Fruit fly (Drosophila melanogaster) whole organism, adult: ENCODE results near the gene CG10801.

ENCODE experiments used
- CG11617 ChIP-seq: fragments of 200-800 bp; sonication (Bioruptor generic); optimal IDR thresholded peaks from 2 replicates; lab custom pipeline; 2017; ENCODE audit warnings: mild to moderate bottlenecking, missing biosample characterization, missing genetic modification reagents, missing genetic modification characterization
- CG12768 ChIP-seq: fragments of 200-800 bp; sonication (Bioruptor generic); optimal IDR thresholded peaks from 2 replicates; lab custom pipeline; 2017; ENCODE audit warnings: missing biosample characterization, missing genetic modification characterization, mild to moderate bottlenecking, moderate library complexity, missing genetic modification reagents
- CG14711 ChIP-seq: fragments of 200-800 bp; sonication (Bioruptor generic); optimal IDR thresholded peaks from 2 replicates; lab custom pipeline; 2018; ENCODE audit warnings: missing biosample characterization, mild to moderate bottlenecking, missing genetic modification characterization, moderate library complexity
- CG1620 ChIP-seq: fragments of 200-800 bp; sonication (Bioruptor generic); optimal IDR thresholded peaks from 2 replicates; lab custom pipeline; 2016; ENCODE audit warnings: missing biosample characterization, missing genetic modification characterization
- CG33017 ChIP-seq: fragments of 200-800 bp; sonication (Bioruptor generic); optimal IDR thresholded peaks from 2 replicates; lab custom pipeline; 2018; ENCODE audit warnings: missing biosample characterization, mild to moderate bottlenecking, missing genetic modification characterization, moderate library complexity
- CG5204 ChIP-seq: fragments of 200-800 bp; sonication (Bioruptor generic); optimal IDR thresholded peaks from 2 replicates; lab custom pipeline; 2016; ENCODE audit warnings: missing biosample characterization, missing genetic modification characterization
- CG7045 ChIP-seq: fragments of 200-800 bp; sonication (Bioruptor generic); optimal IDR thresholded peaks from 2 replicates; lab custom pipeline; 2017; ENCODE audit warnings: missing biosample characterization, mild to moderate bottlenecking, missing genetic modification characterization
- CG7101 ChIP-seq: fragments of 200-800 bp; sonication (Bioruptor generic); optimal IDR thresholded peaks from 2 replicates; lab custom pipeline; 2018; ENCODE audit warnings: missing biosample characterization, mild to moderate bottlenecking, missing genetic modification characterization, moderate library complexity
- Clk ChIP-seq: fragments of 200-800 bp; sonication (Bioruptor generic); optimal IDR thresholded peaks from 2 replicates; lab custom pipeline; 2017; ENCODE audit warnings: missing biosample characterization, missing genetic modification characterization
- Crg-1 ChIP-seq: fragments of 200-800 bp; sonication (Bioruptor generic); optimal IDR thresholded peaks from 2 replicates; lab custom pipeline; 2016; ENCODE audit warnings: missing biosample characterization, missing genetic modification characterization
- Hr96 ChIP-seq: fragments of 200-800 bp; sonication (Bioruptor generic); optimal IDR thresholded peaks from 2 replicates; lab custom pipeline; 2016; ENCODE audit warnings: missing biosample characterization, missing genetic modification characterization
- Mnt ChIP-seq: fragments of 200-800 bp; sonication (Bioruptor generic); optimal IDR thresholded peaks from 2 replicates; lab custom pipeline; 2016; ENCODE audit warnings: missing biosample characterization, mild to moderate bottlenecking, missing genetic modification characterization
- bab1 ChIP-seq: fragments of 200-800 bp; sonication (Bioruptor generic); optimal IDR thresholded peaks from 3 replicates; lab custom pipeline; 2019; ENCODE audit warnings: missing biosample characterization, mild to moderate bottlenecking, missing genetic modification characterization, moderate library complexity
- cic ChIP-seq: fragments of 200-800 bp; sonication (Bioruptor generic); optimal IDR thresholded peaks from 2 replicates; lab custom pipeline; 2017; ENCODE audit warnings: missing biosample characterization, mild to moderate bottlenecking, missing genetic modification characterization, moderate library complexity
- cnc ChIP-seq, 2 experiments: fragments of >200 bp; optimal IDR thresholded peaks; 2 replicates each; lab custom pipeline; 2017
- kay ChIP-seq: fragments of 200-800 bp; sonication (Bioruptor generic); peaks from one replicate; lab custom pipeline; 2016; ENCODE audit warnings: missing biosample characterization, missing genetic modification characterization, borderline replicate concordance
- ovo ChIP-seq: fragments of 200-800 bp; sonication (Bioruptor generic); optimal IDR thresholded peaks from 2 replicates; lab custom pipeline; 2016; ENCODE audit warnings: missing biosample characterization, missing genetic modification characterization
- pad ChIP-seq: fragments of 200-800 bp; sonication (Bioruptor generic); optimal IDR thresholded peaks from 3 replicates; lab custom pipeline; 2017; ENCODE audit warnings: missing biosample characterization, missing genetic modification characterization, mild to moderate bottlenecking, moderate library complexity, missing genetic modification reagents
- tj ChIP-seq: fragments of 200-800 bp; sonication (Bioruptor generic); optimal IDR thresholded peaks from 3 replicates; lab custom pipeline; 2017; ENCODE audit warnings: missing biosample characterization, mild to moderate bottlenecking, missing genetic modification characterization, moderate library complexity
- toe ChIP-seq: fragments of 200-800 bp; sonication (Bioruptor generic); optimal IDR thresholded peaks from 2 replicates; lab custom pipeline; 2016; ENCODE audit warnings: missing biosample characterization, missing genetic modification characterization

The CG10801 gene

dm6 chrX:3460140-3460642, at the start of gene CG10801, which contains the start of gene CG16782:
CG10801 (plus strand) TSS chrX:3460592.
CG16782 (minus strand) TSS chrX:3460240.
- TF ChIP-seq ovo (GFP tag; lab: Kevin White, UChicago), result no peak
- no peak for TF ChIP-seq CG33017 (tag; lab: Kevin White, UChicago)
- no peak for TF ChIP-seq Crg-1 (GFP tag; lab: Kevin White, UChicago)
- TF ChIP-seq tj, result no peak

DNA sequence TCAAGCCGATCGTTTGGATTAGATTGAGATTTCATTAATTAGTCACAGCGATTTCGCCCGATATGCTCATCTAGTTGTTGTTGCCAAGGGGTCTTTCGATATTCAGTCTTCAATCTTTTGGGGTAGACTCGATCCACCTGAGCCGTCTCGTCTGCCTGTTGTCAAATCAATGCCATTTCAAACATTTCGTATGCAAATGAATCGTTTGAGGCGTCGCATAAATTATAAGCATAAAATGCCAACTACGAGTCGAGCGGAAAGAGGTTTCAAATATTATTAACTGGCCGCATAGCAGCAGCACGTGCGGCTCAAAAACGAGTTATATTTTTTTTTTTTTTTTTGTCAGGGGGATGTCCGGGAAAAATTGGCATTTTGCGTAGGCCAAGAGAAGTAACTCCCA, 49.0 kb upstream of the CG10801 start:
- TF ChIP-seq CG1620 (GFP tag; lab: Kevin White, UChicago) (no peak), CG11617 (no peak), CG33017 (tag; lab: Kevin White, UChicago) (no peak), Hr96 (no peak), Mnt (GFP tag; lab: Kevin White, UChicago) (no peak), cic (GFP tag; lab: Kevin White, UChicago) (no peak), toe (GFP tag; lab: Kevin White, UChicago) (no peak), CG14711 (tag; lab: Kevin White, UChicago) (no peak), CG7045 (GFP tag; lab: Kevin White, UChicago) (no peak), Crg-1 (GFP tag; lab: Kevin White, UChicago) (no peak), Clk (GFP tag; lab: Kevin White, UChicago) (no peak), bab1 (GFP tag; lab: Kevin White, UChicago) (no peak), CG7101 (tag; lab: Kevin White, UChicago) (no peak), CG12768 (GFP tag; lab: Kevin White, UChicago) (no peak), cnc (optimal IDR thresholded peaks at IDR 0.05; lab: Kevin White, UChicago) (no peak), kay (GFP tag; lab: Kevin White, UChicago) (no peak), ovo (GFP tag; lab: Kevin White, UChicago) (no peak), CG5204 (no peak), tj (no peak), pad (GFP tag; lab: Kevin White, UChicago) (no peak)

- TF ChIP-seq CG7101 (tag; lab: Kevin White, UChicago), result no peak
- no peak for TF ChIP-seq Crg-1 (GFP tag; lab: Kevin White, UChicago)
- no peak for TF ChIP-seq CG33017 (tag; lab: Kevin White, UChicago)
- no peak for TF ChIP-seq CG14711 (tag; lab: Kevin White, UChicago)
- TF ChIP-seq Hr96, result no peak
- no peak for TF ChIP-seq cnc (optimal IDR thresholded peaks at IDR 0.05; lab: Kevin White, UChicago)
- TF ChIP-seq kay (GFP tag; lab: Kevin White, UChicago), result no peak
- TF ChIP-seq Mnt (GFP tag; lab: Kevin White, UChicago), result no peak
- TF ChIP-seq CG1620 (GFP tag; lab: Kevin White, UChicago), result no peak
- TF ChIP-seq ovo (GFP tag; lab: Kevin White, UChicago), result no peak
- TF ChIP-seq CG12768 (GFP tag; lab: Kevin White, UChicago), result no peak
- TF ChIP-seq CG5204, result no peak
- TF ChIP-seq Clk (GFP tag; lab: Kevin White, UChicago), result no peak
- TF ChIP-seq bab1 (GFP tag; lab: Kevin White, UChicago), result no peak
- TF ChIP-seq cic (GFP tag; lab: Kevin White, UChicago), result no peak
- no peak for TF ChIP-seq pad (GFP tag; lab: Kevin White, UChicago)
- TF ChIP-seq CG11617, result no peak
- TF ChIP-seq tj, result no peak
- no peak for TF ChIP-seq toe (GFP tag; lab: Kevin White, UChicago)
- TF ChIP-seq CG7045 (GFP tag; lab: Kevin White, UChicago), result no peak
Measured at dm6 chrX:3411812-3412211, 48.6 kb upstream of the CG10801 start.

- TF ChIP-seq CG14711 (tag; lab: Kevin White, UChicago), result no peak
- TF ChIP-seq Hr96, result no peak
- no peak for TF ChIP-seq pad (GFP tag; lab: Kevin White, UChicago)
- no peak for TF ChIP-seq CG5204
- TF ChIP-seq Mnt (GFP tag; lab: Kevin White, UChicago), result no peak
- TF ChIP-seq bab1 (GFP tag; lab: Kevin White, UChicago), result no peak
Measured at dm6 chrX:3412855-3413254, 47.5 kb upstream of the CG10801 start.

dm6 chrX:3414003-3414767, 46.2 kb upstream of the CG10801 start:
- TF ChIP-seq CG7101 (tag; lab: Kevin White, UChicago), result no peak
- no peak for TF ChIP-seq CG5204
- TF ChIP-seq cnc (optimal IDR thresholded peaks at IDR 0.05; lab: Kevin White, UChicago), result no peak
- TF ChIP-seq kay (GFP tag; lab: Kevin White, UChicago), result no peak
- TF ChIP-seq ovo (GFP tag; lab: Kevin White, UChicago), result no peak
- TF ChIP-seq toe (GFP tag; lab: Kevin White, UChicago), result no peak
- TF ChIP-seq CG14711 (tag; lab: Kevin White, UChicago), result no peak
- TF ChIP-seq tj, result no peak
- TF ChIP-seq cic (GFP tag; lab: Kevin White, UChicago), result no peak

DNA sequence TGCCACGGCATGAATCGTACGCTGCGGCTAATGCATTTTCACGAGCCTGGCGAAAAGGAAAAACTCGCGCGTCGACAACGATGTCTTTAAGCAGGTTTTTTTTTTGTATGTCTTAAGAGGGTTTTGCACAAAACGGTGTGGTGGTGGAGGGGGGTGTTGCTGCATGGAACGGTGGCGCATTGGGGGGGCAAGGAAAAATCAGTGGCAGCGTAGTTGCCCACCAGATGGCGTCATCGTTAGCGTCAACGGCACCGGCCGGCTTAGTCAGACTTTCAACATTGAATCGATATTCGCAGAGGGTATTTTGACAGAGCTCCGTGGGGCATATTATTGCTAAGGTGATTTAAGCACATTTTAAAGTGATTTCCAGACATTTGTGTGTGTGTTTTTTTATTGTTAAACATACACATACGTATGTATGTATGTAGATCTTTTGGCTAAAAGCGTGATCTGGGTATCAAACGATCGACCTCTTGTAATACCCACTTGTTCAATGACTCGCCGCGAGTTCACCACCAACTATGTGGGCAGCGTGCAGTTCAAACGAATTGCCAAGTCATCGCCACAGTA, 37.1 kb upstream of the CG10801 start:
- TF ChIP-seq kay (GFP tag; lab: Kevin White, UChicago) (no peak), Hr96 (no peak), cic (GFP tag; lab: Kevin White, UChicago) (no peak), CG14711 (tag; lab: Kevin White, UChicago) (no peak), CG12768 (GFP tag; lab: Kevin White, UChicago) (no peak), Crg-1 (GFP tag; lab: Kevin White, UChicago) (no peak), Mnt (GFP tag; lab: Kevin White, UChicago) (no peak), pad (GFP tag; lab: Kevin White, UChicago) (no peak), CG11617 (no peak), CG33017 (tag; lab: Kevin White, UChicago) (no peak), tj (no peak), Clk (GFP tag; lab: Kevin White, UChicago) (no peak), toe (GFP tag; lab: Kevin White, UChicago) (no peak), CG5204 (no peak), CG1620 (GFP tag; lab: Kevin White, UChicago) (no peak), cnc (optimal IDR thresholded peaks at IDR 0.05; lab: Kevin White, UChicago) (no peak), CG7101 (tag; lab: Kevin White, UChicago) (no peak), ovo (GFP tag; lab: Kevin White, UChicago) (no peak), CG7045 (GFP tag; lab: Kevin White, UChicago) (no peak), bab1 (GFP tag; lab: Kevin White, UChicago) (no peak)
